Fruit fly (Drosophila melanogaster): ENCODE results near the gene CG12147.

The CG12147 gene

dm6 chr3R:5387564-5387963 is 39.5 kb downstream of the CG12147 start, which contains the start of gene CG14668:
TSS of gene CG14668 (minus strand) at chr3R:5387664.
- TF ChIP-seq gl (tag; optimal IDR thresholded peaks at IDR 0.05), result no peak
- no peak for TF ChIP-seq CG4496 (GFP tag; IDR thresholded peaks at IDR 0.05)
- TF ChIP-seq Ets98B (GFP tag; IDR thresholded peaks at IDR 0.05), result no peak
- no peak for TF ChIP-seq Pif1B (GFP tag; optimal IDR thresholded peaks at IDR 0.05)
- no peak for TF ChIP-seq CG12605 (GFP tag; IDR thresholded peaks at IDR 0.05)
- TF ChIP-seq CG8301 (tag; optimal IDR thresholded peaks at IDR 0.05), result no peak
- TF ChIP-seq Snoo (tag; optimal IDR thresholded peaks at IDR 0.05), result no peak
- no peak for TF ChIP-seq CG15710 (tag; optimal IDR thresholded peaks at IDR 0.05)
- no peak for TF ChIP-seq CG32121 (GFP tag; IDR thresholded peaks at IDR 0.05)
- no peak for TF ChIP-seq fd96Ca (GFP tag; IDR thresholded peaks at IDR 0.05)
- no peak for TF ChIP-seq Pif1A (GFP tag; optimal IDR thresholded peaks at IDR 0.05)
- TF ChIP-seq CG10348 (GFP tag; IDR thresholded peaks at IDR 0.05), result no peak
- no peak for TF ChIP-seq EcR (GFP tag; optimal IDR thresholded peaks at IDR 0.05)
- TF ChIP-seq CG17806 (tag; optimal IDR thresholded peaks at IDR 0.05), result no peak
- TF ChIP-seq CG14655 (GFP tag; optimal IDR thresholded peaks at IDR 0.05), result no peak

- TF ChIP-seq CG32121 (GFP tag; IDR thresholded peaks at IDR 0.05), result no peak
- no peak for TF ChIP-seq CG9948 (tag; optimal IDR thresholded peaks at IDR 0.05)
- TF ChIP-seq Snoo (tag; optimal IDR thresholded peaks at IDR 0.05), result no peak
- TF ChIP-seq fd96Ca (GFP tag; IDR thresholded peaks at IDR 0.05), result no peak
- TF ChIP-seq D1 (tag; optimal IDR thresholded peaks at IDR 0.05), result no peak
- TF ChIP-seq CG8159 (tag; optimal IDR thresholded peaks at IDR 0.05), result no peak
- TF ChIP-seq EcR (GFP tag; optimal IDR thresholded peaks at IDR 0.05), result peak; percentile 98
- TF ChIP-seq CG14655 (GFP tag; optimal IDR thresholded peaks at IDR 0.05), result no peak
- no peak for TF ChIP-seq CG15710 (tag; optimal IDR thresholded peaks at IDR 0.05)
- TF ChIP-seq CG34367 (tag; optimal IDR thresholded peaks at IDR 0.05), result no peak
- peak; percentile 19 for TF ChIP-seq gl (tag; optimal IDR thresholded peaks at IDR 0.05)
- no peak for TF ChIP-seq CG12605 (GFP tag; IDR thresholded peaks at IDR 0.05)
- no peak for TF ChIP-seq Ets98B (GFP tag; IDR thresholded peaks at IDR 0.05)
- TF ChIP-seq Pif1A (GFP tag; optimal IDR thresholded peaks at IDR 0.05), result no peak
- TF ChIP-seq CG17806 (tag; optimal IDR thresholded peaks at IDR 0.05), result peak; percentile 13
- TF ChIP-seq CG13204 (GFP tag; optimal IDR thresholded peaks at IDR 0.05), result no peak
- TF ChIP-seq CG4496 (GFP tag; IDR thresholded peaks at IDR 0.05), result no peak
Observed at dm6 chr3R:5385761-5386160, 41.3 kb downstream of the CG12147 start.

- TF ChIP-seq D1 (tag; optimal IDR thresholded peaks at IDR 0.05), result no peak
- no peak for TF ChIP-seq CG9948 (tag; optimal IDR thresholded peaks at IDR 0.05)
- no peak for TF ChIP-seq gl (tag; optimal IDR thresholded peaks at IDR 0.05)
- no peak for TF ChIP-seq CG13204 (GFP tag; optimal IDR thresholded peaks at IDR 0.05)
- TF ChIP-seq CG12605 (GFP tag; IDR thresholded peaks at IDR 0.05), result no peak
- no peak for TF ChIP-seq CG14655 (GFP tag; optimal IDR thresholded peaks at IDR 0.05)
- no peak for TF ChIP-seq CG15710 (tag; optimal IDR thresholded peaks at IDR 0.05)
- no peak for TF ChIP-seq Ets98B (GFP tag; IDR thresholded peaks at IDR 0.05)
- no peak for TF ChIP-seq EcR (GFP tag; optimal IDR thresholded peaks at IDR 0.05)
- no peak for TF ChIP-seq Pif1A (GFP tag; optimal IDR thresholded peaks at IDR 0.05)
- no peak for TF ChIP-seq CG34367 (tag; optimal IDR thresholded peaks at IDR 0.05)
- no peak for TF ChIP-seq CG17806 (tag; optimal IDR thresholded peaks at IDR 0.05)
- TF ChIP-seq CG32121 (GFP tag; IDR thresholded peaks at IDR 0.05), result no peak
- no peak for TF ChIP-seq rn (GFP tag; IDR thresholded peaks at IDR 0.05)
- no peak for TF ChIP-seq CG8159 (tag; optimal IDR thresholded peaks at IDR 0.05)
- no peak for TF ChIP-seq Pif1B (GFP tag; optimal IDR thresholded peaks at IDR 0.05)
Observed at dm6 chr3R:5376612-5377011, 50.4 kb downstream of the CG12147 start, which contains the start of gene 7B2. TSS of gene 7B2 (plus strand) at chr3R:5376780.

Data from whole organism, pupa.